Fruit fly (Drosophila melanogaster): ENCODE results near the gene btn.
A peak's percentile ranks its signal among the peaks of the same experiment; 100 is the strongest.

Gene btn

DNA sequence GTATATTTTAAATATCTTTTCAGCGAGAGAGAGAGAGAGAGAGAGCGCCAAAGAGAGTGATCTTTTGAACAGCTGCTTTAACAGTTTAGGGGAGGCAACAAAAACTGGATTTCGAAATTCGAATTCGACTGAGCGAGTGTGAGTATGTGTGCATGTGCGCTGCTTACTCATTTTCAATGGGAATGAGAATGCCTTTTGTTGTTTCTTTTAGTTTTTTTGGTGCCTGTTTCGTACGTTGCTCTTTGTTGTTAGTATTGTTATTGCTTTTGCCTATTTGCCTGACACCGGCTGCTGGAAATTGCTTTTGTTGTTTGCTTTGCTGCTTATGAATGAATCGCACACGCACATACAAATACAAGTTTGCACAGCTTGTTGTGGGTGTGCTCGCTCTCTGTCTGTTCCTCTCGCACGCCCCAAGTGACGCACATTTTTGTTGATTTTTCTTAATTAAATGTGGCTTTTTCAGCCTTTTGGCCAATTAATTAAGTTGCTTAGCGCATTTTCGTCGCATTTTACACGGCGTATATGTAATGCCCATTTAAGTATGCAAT is 40.5 kb upstream of the btn start (continued):
- TF ChIP-seq jim (GFP tag; optimal IDR thresholded peaks at IDR 0.05) (peak; percentile 86), Myc (optimal IDR thresholded peaks at IDR 0.05) (no peak), CG32264 (GFP tag; optimal IDR thresholded peaks at IDR 0.05) (no peak), Dfd (GFP tag; optimal IDR thresholded peaks at IDR 0.05) (no peak), h (GFP tag; optimal IDR thresholded peaks at IDR 0.05) (peak; percentile 81), sage (GFP tag; optimal IDR thresholded peaks at IDR 0.05) (no peak), dmrt93B (GFP tag; optimal IDR thresholded peaks at IDR 0.05) (no peak), rgr (GFP tag; optimal IDR thresholded peaks at IDR 0.05) (peak; percentile 88), Jra (GFP tag; optimal IDR thresholded peaks at IDR 0.05) (peak; percentile 94), GATAd (GFP tag; optimal IDR thresholded peaks at IDR 0.05) (peak; percentile 48), pan (optimal IDR thresholded peaks at IDR 0.05) (no peak), br (GFP tag; optimal IDR thresholded peaks at IDR 0.05) (peak; percentile 80), Hnf4 (GFP tag; optimal IDR thresholded peaks at IDR 0.05) (peak; percentile 78), HLH106 (tag; optimal IDR thresholded peaks at IDR 0.05) (peak; percentile 11)

DNA sequence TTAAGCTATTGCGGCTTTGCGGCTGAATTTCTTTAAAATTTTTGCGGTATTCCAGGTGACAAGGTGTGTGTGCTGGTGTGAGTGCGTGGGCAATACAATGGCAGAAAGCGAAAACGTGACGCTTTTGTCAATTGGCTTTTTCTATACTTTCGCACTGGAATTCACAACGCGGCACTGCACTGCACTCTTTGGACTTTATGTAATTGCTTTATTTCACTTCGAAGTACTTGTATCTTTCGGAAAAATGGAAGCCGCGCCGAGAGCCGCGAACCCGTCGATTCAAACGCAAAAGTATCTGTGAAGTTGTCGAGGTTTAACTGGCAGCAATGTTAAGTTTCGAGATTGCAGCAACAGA is 39.9 kb upstream of the btn start:
- TF ChIP-seq HLH106 (tag; optimal IDR thresholded peaks at IDR 0.05) (no peak), usp (GFP tag; optimal IDR thresholded peaks at IDR 0.05) (no peak), CG9705 (GFP tag; optimal IDR thresholded peaks at IDR 0.05) (no peak), Myc (optimal IDR thresholded peaks at IDR 0.05) (no peak), N (GFP tag; optimal IDR thresholded peaks at IDR 0.05) (no peak), jim (GFP tag; optimal IDR thresholded peaks at IDR 0.05) (no peak), psq (GFP tag; optimal IDR thresholded peaks at IDR 0.05) (no peak), dsf (GFP tag; optimal IDR thresholded peaks at IDR 0.05; ENCODE audit: borderline replicate concordance) (no peak), CG32264 (GFP tag; optimal IDR thresholded peaks at IDR 0.05) (no peak), ey (GFP tag; optimal IDR thresholded peaks at IDR 0.05) (no peak), CrebA (GFP tag; optimal IDR thresholded peaks at IDR 0.05; ENCODE audit: borderline replicate concordance) (no peak), woc (GFP tag; optimal IDR thresholded peaks at IDR 0.05) (no peak), lola (GFP tag; optimal IDR thresholded peaks at IDR 0.05) (no peak), fru (GFP tag; optimal IDR thresholded peaks at IDR 0.05) (no peak)

DNA sequence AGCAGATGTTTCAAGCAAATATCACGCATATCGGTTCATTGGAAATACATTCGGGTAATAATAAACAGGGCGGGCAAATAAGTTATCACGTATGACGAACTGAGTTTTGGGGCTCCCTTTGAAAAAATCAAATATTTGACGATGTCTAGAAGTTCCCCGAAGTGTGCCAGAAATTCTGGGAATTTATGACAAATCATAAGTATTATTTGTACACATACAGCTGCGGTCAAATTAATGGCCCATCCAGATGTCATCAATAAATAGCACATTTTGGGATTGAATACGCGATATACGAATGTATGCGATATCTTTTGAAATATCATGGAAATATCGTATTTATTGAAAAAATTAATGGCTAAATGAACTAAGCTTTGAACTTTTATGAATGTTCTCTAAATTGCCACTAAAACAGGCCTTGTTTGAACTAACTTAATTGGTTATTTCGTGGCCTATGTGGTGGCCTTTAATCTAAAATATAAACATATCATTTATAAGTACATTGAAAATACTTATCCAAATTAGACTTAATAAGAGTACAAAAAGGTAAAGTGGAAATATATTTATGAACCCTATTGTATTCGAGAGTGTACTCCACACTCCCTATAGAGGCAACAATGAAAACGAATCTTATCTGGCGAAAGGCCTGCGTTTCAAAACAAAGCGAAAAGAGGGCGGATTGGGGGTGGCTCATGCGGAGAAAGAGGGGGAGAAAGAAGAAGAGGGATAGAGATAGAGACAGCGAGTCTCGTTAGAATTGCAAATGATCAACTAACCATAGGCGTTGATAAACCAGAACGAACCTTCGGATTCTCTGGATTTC is 39.3 kb upstream of the btn start:
- TF ChIP-seq Dfd (GFP tag; optimal IDR thresholded peaks at IDR 0.05) (no peak), usp (GFP tag; optimal IDR thresholded peaks at IDR 0.05) (no peak), OdsH (GFP tag; optimal IDR thresholded peaks at IDR 0.05) (peak; percentile 70), dsf (GFP tag; optimal IDR thresholded peaks at IDR 0.05; ENCODE audit: borderline replicate concordance) (peak; percentile 5), pan (optimal IDR thresholded peaks at IDR 0.05) (no peak), sage (GFP tag; optimal IDR thresholded peaks at IDR 0.05) (no peak), br (GFP tag; optimal IDR thresholded peaks at IDR 0.05) (no peak), Abd-B (GFP tag; optimal IDR thresholded peaks at IDR 0.05) (no peak), Jra (GFP tag; optimal IDR thresholded peaks at IDR 0.05) (peak; percentile 17), Vsx2 (GFP tag; optimal IDR thresholded peaks at IDR 0.05; ENCODE audit: partially characterized antibody) (no peak), fru (GFP tag; optimal IDR thresholded peaks at IDR 0.05) (peak; percentile 65), CG32264 (GFP tag; optimal IDR thresholded peaks at IDR 0.05) (peak; percentile 23), h (GFP tag; optimal IDR thresholded peaks at IDR 0.05) (peak; percentile 41), Hr78 (GFP tag; optimal IDR thresholded peaks at IDR 0.05) (no peak), brk (GFP tag; optimal IDR thresholded peaks at IDR 0.05) (no peak), CrebA (GFP tag; optimal IDR thresholded peaks at IDR 0.05; ENCODE audit: borderline replicate concordance) (no peak), N (GFP tag; optimal IDR thresholded peaks at IDR 0.05) (no peak), psq (GFP tag; optimal IDR thresholded peaks at IDR 0.05) (peak; percentile 49), dl (GFP tag; optimal IDR thresholded peaks at IDR 0.05; ENCODE audit: insufficient read depth in 1 of 2, partially characterized antibody in 2 of 2) (no peak), jim (GFP tag; optimal IDR thresholded peaks at IDR 0.05) (no peak), Mio (GFP tag; optimal IDR thresholded peaks at IDR 0.05) (no peak), foxo (GFP tag; optimal IDR thresholded peaks at IDR 0.05) (peak in 1 of 2 experiments; percentile 67), lola (GFP tag; optimal IDR thresholded peaks at IDR 0.05) (no peak), sv (GFP tag; optimal IDR thresholded peaks at IDR 0.05) (no peak), Hr83 (GFP tag; optimal IDR thresholded peaks at IDR 0.05; ENCODE audit: poor library complexity, severe bottlenecking) (no peak), rgr (GFP tag; optimal IDR thresholded peaks at IDR 0.05) (peak; percentile 49), dmrt93B (GFP tag; optimal IDR thresholded peaks at IDR 0.05) (peak; percentile 62), Hnf4 (GFP tag; optimal IDR thresholded peaks at IDR 0.05) (no peak), Rel (GFP tag; optimal IDR thresholded peaks at IDR 0.05) (no peak), Rel (tag; optimal IDR thresholded peaks at IDR 0.05) (peak; percentile 89), ey (GFP tag; optimal IDR thresholded peaks at IDR 0.05) (peak; percentile 62), CG9705 (GFP tag; optimal IDR thresholded peaks at IDR 0.05) (no peak), tai (GFP tag; optimal IDR thresholded peaks at IDR 0.05) (no peak), woc (GFP tag; optimal IDR thresholded peaks at IDR 0.05) (no peak), Myc (optimal IDR thresholded peaks at IDR 0.05) (no peak), HLH106 (tag; optimal IDR thresholded peaks at IDR 0.05) (peak; percentile 66), GATAd (GFP tag; optimal IDR thresholded peaks at IDR 0.05) (no peak), Dif (GFP tag; optimal IDR thresholded peaks at IDR 0.05; ENCODE audit: partially characterized antibody) (no peak), Sp1 (GFP tag; optimal IDR thresholded peaks at IDR 0.05) (peak; percentile 75)

All from whole organism, wandering third instar larva.